Fruit fly (Drosophila melanogaster) whole organism, prepupa: Measurements from ENCODE around the gene CG2652.

ENCODE experiments used
- CG3919 ChIP-seq: fragments of 200-800 bp; sonication (Bioruptor generic); optimal IDR thresholded peaks from 3 replicates; lab custom pipeline; 2016; ENCODE audit warnings: missing biosample characterization, missing genetic modification characterization
- CG8632 ChIP-seq: fragments of 200-800 bp; sonication (Bioruptor generic); optimal IDR thresholded peaks from 3 replicates; lab custom pipeline; 2016; ENCODE audit warnings: missing biosample characterization, missing genetic modification characterization
- Hr39 ChIP-seq: fragments of 200-800 bp; sonication (Bioruptor generic); optimal IDR thresholded peaks from 2 replicates; lab custom pipeline; 2016; ENCODE audit warnings: missing biosample characterization, missing genetic modification characterization
- Sox15 ChIP-seq: fragments of 200-800 bp; sonication (Bioruptor generic); optimal IDR thresholded peaks from 3 replicates; lab custom pipeline; 2016; ENCODE audit warnings: missing biosample characterization, missing genetic modification characterization
- fd85E ChIP-seq: fragments of 200-800 bp; sonication (Bioruptor generic); optimal IDR thresholded peaks from 3 replicates; lab custom pipeline; 2016; ENCODE audit warnings: missing biosample characterization, missing genetic modification characterization
- svp ChIP-seq: fragments of 200-800 bp; sonication (Bioruptor generic); peaks from one replicate; lab custom pipeline; 2016; ENCODE audit warnings: missing biosample characterization, missing genetic modification characterization

dm6 chrX:2638646-2639045, 44.1 kb downstream of the CG2652 start:
- no peak for TF ChIP-seq CG3919 (GFP tag; lab: Kevin White, UChicago)
- TF ChIP-seq Sox15 (GFP tag; lab: Kevin White, UChicago): no peak
- TF ChIP-seq Hr39: no peak
- no peak for TF ChIP-seq CG8632 (GFP tag; lab: Kevin White, UChicago)
- no peak for TF ChIP-seq svp (GFP tag; lab: Kevin White, UChicago)
- no peak for TF ChIP-seq fd85E
